Worm (Caenorhabditis elegans) whole organism, L4/young adult: ENCODE measurements around the gene srh-298.
"Not testable (repeated sequence)": the region's sequence is repeated elsewhere in the genome, so short reads cannot be mapped to it uniquely, and the experiment has no call there.

Source experiments
- W03F9.2 ChIP-seq: fragments of 150-350 bp; optimal IDR thresholded peaks from 2 replicates; lab custom pipeline; 2014; ENCODE audit warnings: missing biosample characterization, missing genetic modification characterization
- dao-5 ChIP-seq: sonication (generic microtip); optimal IDR thresholded peaks from 2 replicates; lab custom pipeline; 2016; ENCODE audit warnings: missing genotype, missing genetic modification characterization, moderate library complexity, missing compliant biosample characterization
- him-1 ChIP-seq: sonication (generic microtip); optimal IDR thresholded peaks from 2 replicates; lab custom pipeline; 2016; ENCODE audit warnings: missing genotype, missing genetic modification reagents, missing genetic modification characterization, missing compliant biosample characterization

srh-298 gene

ce11 chrV:17812127-17812526 is 6.5 kb upstream of the srh-298 start:
- TF ChIP-seq W03F9.2 (no peak), him-1 (tag; lab: Kevin White, UChicago) (no peak), dao-5 (no peak)

ce11 chrV:17819704-17820103 is 1.0 kb downstream of the srh-298 start:
- TF ChIP-seq dao-5 = no peak
- TF ChIP-seq W03F9.2 = no peak
- no peak for TF ChIP-seq him-1 (tag; lab: Kevin White, UChicago)

- TF ChIP-seq dao-5 (no peak), him-1 (tag; lab: Kevin White, UChicago) (no peak), W03F9.2 (no peak)
Measured at ce11 chrV:17821805-17822204, 3.1 kb downstream of the srh-298 start, which contains the start of gene srh-300. Gene srh-300, plus strand, starts transcription at chrV:17822105.

- no peak for TF ChIP-seq him-1 (tag; lab: Kevin White, UChicago)
- TF ChIP-seq dao-5 = no peak
- no peak for TF ChIP-seq W03F9.2
Measured at ce11 chrV:17824610-17825009, 5.9 kb downstream of the srh-298 start, which contains the start of gene srh-301. Gene srh-301, plus strand, starts transcription at chrV:17824910.

- TF ChIP-seq him-1 (tag; lab: Kevin White, UChicago) = no peak
- TF ChIP-seq dao-5 = no peak
- no peak for TF ChIP-seq W03F9.2
Measured at ce11 chrV:17828310-17828709, 9.6 kb downstream of the srh-298 start, which contains the start of gene srh-304. Gene srh-304, plus strand, starts transcription at chrV:17828610.

ce11 chrV:17831350-17831749 is 12.7 kb downstream of the srh-298 start, which contains the start of gene srh-303:
Gene srh-303, plus strand, starts transcription at chrV:17831650.
- TF ChIP-seq dao-5 (no peak), him-1 (tag; lab: Kevin White, UChicago) (no peak)

- TF ChIP-seq W03F9.2 (no peak), him-1 (tag; lab: Kevin White, UChicago) (no peak), dao-5 (no peak)
Measured at ce11 chrV:17844106-17844505, 25.4 kb downstream of the srh-298 start, which contains the start of gene srh-286. Gene srh-286, minus strand, starts transcription at chrV:17844206.

- TF ChIP-seq him-1 (tag; lab: Kevin White, UChicago) (no peak), dao-5 (no peak)
Measured at ce11 chrV:17845370-17845967, 26.8 kb downstream of the srh-298 start.

- TF ChIP-seq him-1 (tag; lab: Kevin White, UChicago) = no peak
- no peak for TF ChIP-seq dao-5
- TF ChIP-seq W03F9.2 = no peak
Measured at ce11 chrV:17855889-17856288, 37.2 kb downstream of the srh-298 start, which contains the start of gene tcc-1. Gene tcc-1, minus strand, starts transcription at chrV:17855989.

ce11 chrV:17857901-17858300 is 39.2 kb downstream of the srh-298 start:
- TF ChIP-seq him-1 (tag; lab: Kevin White, UChicago) = peak; percentile 71
- TF ChIP-seq dao-5 = no peak

- no peak for TF ChIP-seq dao-5
- no peak for TF ChIP-seq W03F9.2
- TF ChIP-seq him-1 (tag; lab: Kevin White, UChicago) = no peak
Measured at ce11 chrV:17859065-17859464, 40.4 kb downstream of the srh-298 start.

ce11 chrV:17859519-17859918 is 40.9 kb downstream of the srh-298 start:
- no peak for TF ChIP-seq W03F9.2

- TF ChIP-seq W03F9.2; him-1 (tag; lab: Kevin White, UChicago); dao-5: not testable (repeated sequence)
Measured at ce11 chrV:17865309-17865708, 46.6 kb downstream of the srh-298 start, which contains the start of gene Y59A8A.8. Gene Y59A8A.8, plus strand, starts transcription at chrV:17865609.

- TF ChIP-seq dao-5 = no peak
- TF ChIP-seq W03F9.2 = no peak
- TF ChIP-seq him-1 (tag; lab: Kevin White, UChicago) = no peak
Measured at ce11 chrV:17870569-17870968, 51.9 kb downstream of the srh-298 start, which contains the start of gene csn-1. Gene csn-1, minus strand, starts transcription at chrV:17870651.
